Fruit fly (Drosophila melanogaster): ENCODE results near the gene CG11815.
A peak's percentile ranks its signal among the peaks of the same experiment; 100 is the strongest.

CG11815 gene

DNA sequence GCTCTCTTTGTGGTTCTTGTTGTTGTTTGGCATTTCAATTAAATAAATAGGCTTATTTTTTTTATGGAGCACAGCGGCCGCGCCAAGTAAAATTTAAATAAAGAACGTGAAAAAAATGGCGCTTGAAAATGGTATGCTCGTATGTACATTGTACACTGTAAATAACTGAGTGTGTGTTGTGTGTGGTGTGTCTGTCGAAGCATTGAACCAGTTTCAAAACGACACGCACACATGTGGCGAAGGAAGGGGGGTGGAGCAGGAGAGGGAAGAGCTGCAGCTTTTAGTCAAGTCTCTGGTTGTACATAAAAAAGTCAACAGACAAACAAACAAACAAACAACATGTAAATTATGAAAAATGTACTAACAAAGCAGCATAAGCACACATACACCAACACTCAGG is 33.7 kb upstream of the CG11815 start (continued):
- TF ChIP-seq Vsx1 (GFP tag; optimal IDR thresholded peaks at IDR 0.05) = no peak
- no peak for TF ChIP-seq repo (GFP tag; optimal IDR thresholded peaks at IDR 0.05)
- peak; percentile 23 for TF ChIP-seq CG12769 (tag; optimal IDR thresholded peaks at IDR 0.05)
- no peak for TF ChIP-seq CG1792 (GFP tag; optimal IDR thresholded peaks at IDR 0.05)
- no peak for TF ChIP-seq bab2 (GFP tag; optimal IDR thresholded peaks at IDR 0.05)
- no peak for TF ChIP-seq disco-r (GFP tag; optimal IDR thresholded peaks at IDR 0.05)
- peak; percentile 8 for TF ChIP-seq CG7839 (tag; optimal IDR thresholded peaks at IDR 0.05)
- TF ChIP-seq en (GFP tag; optimal IDR thresholded peaks at IDR 0.05) = no peak
- TF ChIP-seq Lhr (GFP tag; optimal IDR thresholded peaks at IDR 0.05) = no peak
- TF ChIP-seq Dp (GFP tag; optimal IDR thresholded peaks at IDR 0.05) = no peak
- no peak for TF ChIP-seq CG6854 (GFP tag; optimal IDR thresholded peaks at IDR 0.05)
- TF ChIP-seq pros (GFP tag; optimal IDR thresholded peaks at IDR 0.05) = no peak
- TF ChIP-seq Ptx1 (GFP tag; IDR thresholded peaks at IDR 0.05) = no peak
- TF ChIP-seq Ets65A (GFP tag) = no peak
- TF ChIP-seq Opbp (GFP tag; IDR thresholded peaks at IDR 0.05; ENCODE audit: partially characterized antibody) = no peak
- no peak for TF ChIP-seq NK7.1 (GFP tag; optimal IDR thresholded peaks at IDR 0.05)
- no peak for TF ChIP-seq fd102C (GFP tag; optimal IDR thresholded peaks at IDR 0.05)
- no peak for TF ChIP-seq Pdp1 (GFP tag; optimal IDR thresholded peaks at IDR 0.05)
- TF ChIP-seq CG13287 (GFP tag; IDR thresholded peaks at IDR 0.05; ENCODE audit: partially characterized antibody) = no peak
- no peak for TF ChIP-seq bowl (GFP tag; IDR thresholded peaks at IDR 0.05)
- TF ChIP-seq CG30020 (tag; optimal IDR thresholded peaks at IDR 0.05) = no peak
- no peak for TF ChIP-seq Hr78 (GFP tag; optimal IDR thresholded peaks at IDR 0.05)
- TF ChIP-seq CkIIα-i1 (GFP tag; IDR thresholded peaks at IDR 0.05) = no peak

dm6 chr3L:1985406-1985805 is 14.4 kb upstream of the CG11815 start:
- TF ChIP-seq CHES-1-like (GFP tag; optimal IDR thresholded peaks at IDR 0.05) = no peak
- no peak for TF ChIP-seq ERR (GFP tag; optimal IDR thresholded peaks at IDR 0.05)
- no peak for TF ChIP-seq Elba2 (GFP tag; optimal IDR thresholded peaks at IDR 0.05)
- no peak for TF ChIP-seq D19A (tag; optimal IDR thresholded peaks at IDR 0.05)
- TF ChIP-seq Ets65A (GFP tag) = peak; percentile 42
- 0 out of 2 replicates have a peak, but pooled peaks have one; percentile 9 for TF ChIP-seq ttk (GFP tag; IDR thresholded peaks at IDR 0.05)
- TF ChIP-seq sim (GFP tag; IDR thresholded peaks at IDR 0.05) = no peak
- no peak for TF ChIP-seq CG4282 (GFP tag; optimal IDR thresholded peaks at IDR 0.05)
- no peak for TF ChIP-seq zen (tag; optimal IDR thresholded peaks at IDR 0.05)
- 0 out of 2 replicates have a peak, but pooled peaks have one; percentile 27 for TF ChIP-seq CG11696 (GFP tag; IDR thresholded peaks at IDR 0.05)
- no peak for TF ChIP-seq Sox102F (GFP tag; optimal IDR thresholded peaks at IDR 0.05)
- TF ChIP-seq ap (GFP tag; IDR thresholded peaks at IDR 0.05) = no peak
- no peak for TF ChIP-seq Pdp1 (GFP tag; optimal IDR thresholded peaks at IDR 0.05)

- TF ChIP-seq Dbx (GFP tag; IDR thresholded peaks at IDR 0.05) (0 out of 3 replicates have a peak, but pooled peaks have one; percentile 11), zfh2 (GFP tag; optimal IDR thresholded peaks at IDR 0.05) (peak; percentile 0), Dad (GFP tag; optimal IDR thresholded peaks at IDR 0.05) (no peak), CG3847 (GFP tag; IDR thresholded peaks at IDR 0.05) (peak; percentile 36; the same call in 1 of the 2 replicates), Fer3 (tag; optimal IDR thresholded peaks at IDR 0.05) (peak; percentile 20), Scr (GFP tag; IDR thresholded peaks at IDR 0.05; ENCODE audit: partially characterized antibody) (no peak), CG9215 (GFP tag; IDR thresholded peaks at IDR 0.05) (no peak), Med (GFP tag) (peak; percentile 89), CG13624 (GFP tag; optimal IDR thresholded peaks at IDR 0.05) (peak; percentile 35), CG7928 (GFP tag; optimal IDR thresholded peaks at IDR 0.05) (no peak), klu (GFP tag; IDR thresholded peaks at IDR 0.05) (no peak), CG13775 (GFP tag; optimal IDR thresholded peaks at IDR 0.05) (no peak), gem (tag; optimal IDR thresholded peaks at IDR 0.05) (peak; percentile 38), Opbp (GFP tag; IDR thresholded peaks at IDR 0.05; ENCODE audit: partially characterized antibody) (no peak), ara (GFP tag; IDR thresholded peaks at IDR 0.05) (no peak), Atf6 (GFP tag; IDR thresholded peaks at IDR 0.05) (0 out of 2 replicates have a peak, but pooled peaks have one; percentile 34), ATbp (GFP tag; optimal IDR thresholded peaks at IDR 0.05) (no peak), CG5245 (GFP tag; optimal IDR thresholded peaks at IDR 0.05) (no peak)
Measured at dm6 chr3L:1976760-1977159, 5.8 kb upstream of the CG11815 start.
